Worm (Caenorhabditis elegans) whole organism, L1 larva: Measurements from ENCODE around the gene nhr-44.
A peak's percentile ranks its signal among the peaks of the same experiment; 100 is the strongest.

Experiments used
- C04F5.9 ChIP-seq: sonication (generic microtip); optimal IDR thresholded peaks from 2 replicates; lab custom pipeline; 2016; ENCODE audit warnings: missing genetic modification characterization, missing compliant biosample characterization
- C34B4.2 ChIP-seq: sonication (generic microtip); optimal IDR thresholded peaks from 2 replicates; lab custom pipeline; 2017; ENCODE audit warnings: mild to moderate bottlenecking, missing genetic modification characterization, missing compliant biosample characterization
- F16B12.6 ChIP-seq: fragments of 150-350 bp; optimal IDR thresholded peaks from 2 replicates; lab custom pipeline; 2014; ENCODE audit warnings: missing biosample characterization, missing genetic modification characterization
- Y116A8C.19 ChIP-seq: sonication (generic microtip); optimal IDR thresholded peaks from 2 replicates; lab custom pipeline; 2016; ENCODE audit warnings: missing compliant biosample characterization, missing genetic modification characterization, borderline replicate concordance
- aha-1 ChIP-seq: fragments of 150-350 bp; optimal IDR thresholded peaks from 2 replicates; lab custom pipeline; 2014; ENCODE audit warnings: missing biosample characterization, missing genetic modification characterization
- alr-1 ChIP-seq: fragments of 200-800 bp; sonication (Bioruptor generic); optimal IDR thresholded peaks from 2 replicates; lab custom pipeline; 2018; ENCODE audit warnings: borderline replicate concordance, mild to moderate bottlenecking, missing genetic modification characterization, missing compliant biosample characterization
- aly-2 ChIP-seq: fragments of 150-350 bp; optimal IDR thresholded peaks from 2 replicates; lab custom pipeline; 2014; ENCODE audit warnings: missing biosample characterization, missing genetic modification characterization
- blmp-1 ChIP-seq: fragments of 150-350 bp; optimal IDR thresholded peaks from 2 replicates; lab custom pipeline; 2014; ENCODE audit warnings: missing biosample characterization, missing genetic modification characterization
- dpl-1 ChIP-seq, 3 experiments: fragments of 150-350 bp in 2 of 3; sonication (generic microtip) in 1 of 3; optimal IDR thresholded peaks; 2 replicates each; lab custom pipeline; 2014 to 2017; ENCODE audit warnings: missing biosample characterization in 3 of 3, missing genetic modification characterization in 3 of 3, missing genetic modification reagents in 3 of 3
- efl-1 ChIP-seq, 4 experiments: fragments of 150-350 bp; optimal IDR thresholded peaks in 3 of 4; peaks in 1 of 4; 1 replicate in 1 of 4; 2 replicates in 3 of 4; lab custom pipeline; 2014; ENCODE audit warnings: missing biosample characterization in 2 of 4, missing genetic modification characterization in 2 of 4, missing genetic modification reagents in 2 of 4
- efl-3 ChIP-seq: fragments of 200-800 bp; sonication (Bioruptor generic); optimal IDR thresholded peaks from 2 replicates; lab custom pipeline; 2018; ENCODE audit warnings: mild to moderate bottlenecking, missing genetic modification characterization, missing compliant biosample characterization
- egl-13 ChIP-seq: sonication (generic microtip); optimal IDR thresholded peaks from 2 replicates; lab custom pipeline; 2016; ENCODE audit warnings: missing genotype, missing genetic modification reagents, missing genetic modification characterization, missing compliant biosample characterization
- fkh-10 ChIP-seq: sonication (generic microtip); optimal IDR thresholded peaks from 2 replicates; lab custom pipeline; 2017; ENCODE audit warnings: missing biosample characterization, missing genetic modification reagents, missing genetic modification characterization
- fkh-4 ChIP-seq: sonication (generic microtip); optimal IDR thresholded peaks from 2 replicates; lab custom pipeline; 2016; ENCODE audit warnings: missing compliant biosample characterization, missing genetic modification characterization, borderline replicate concordance
- grh-1 ChIP-seq: fragments of 200-800 bp; sonication (Bioruptor generic); IDR thresholded peaks from 2 replicates; pipeline ENCODE4 v1.3.6; 2022; ENCODE audit warnings: missing genetic modification reagents, missing genetic modification characterization, missing compliant biosample characterization
- hlh-4 ChIP-seq: sonication (generic microtip); optimal IDR thresholded peaks from 2 replicates; lab custom pipeline; 2016; ENCODE audit warnings: mild to moderate bottlenecking, missing genetic modification characterization, missing compliant biosample characterization
- lin-39 ChIP-seq: fragments of 150-350 bp; optimal IDR thresholded peaks from 2 replicates; lab custom pipeline; 2014; ENCODE audit warnings: missing biosample characterization, missing genetic modification reagents, missing genetic modification characterization
- lsy-2 ChIP-seq, 2 experiments: fragments of 150-350 bp; optimal IDR thresholded peaks; 2 replicates each; lab custom pipeline; 2014; ENCODE audit warnings: missing biosample characterization in 2 of 2, missing genetic modification characterization in 2 of 2
- mep-1 ChIP-seq: fragments of 150-350 bp; optimal IDR thresholded peaks from 2 replicates; lab custom pipeline; 2014; ENCODE audit warnings: missing biosample characterization, missing genetic modification characterization
- nhr-19 ChIP-seq: fragments of 200-800 bp; sonication (Bioruptor generic); conservative IDR thresholded peaks from 2 replicates; pipeline ENCODE4 v1.3.6; 2022; ENCODE audit warnings: missing genetic modification characterization, missing compliant biosample characterization
- nhr-237 ChIP-seq: fragments of 150-350 bp; optimal IDR thresholded peaks from 2 replicates; lab custom pipeline; 2014; ENCODE audit warnings: missing biosample characterization, missing genetic modification characterization
- nhr-76 ChIP-seq: sonication (generic microtip); optimal IDR thresholded peaks from 2 replicates; lab custom pipeline; 2017; ENCODE audit warnings: missing biosample characterization, missing genetic modification characterization
- nhr-77 ChIP-seq: fragments of 150-350 bp; optimal IDR thresholded peaks from 2 replicates; lab custom pipeline; 2014; ENCODE audit warnings: missing biosample characterization, missing genetic modification characterization
- nhr-85 ChIP-seq: sonication (generic microtip); peaks from one replicate; lab custom pipeline; 2016; ENCODE audit warnings: missing genetic modification characterization, inconsistent platforms, missing compliant biosample characterization
- pag-3 ChIP-seq: sonication (generic microtip); optimal IDR thresholded peaks from 2 replicates; lab custom pipeline; 2017; ENCODE audit warnings: missing genetic modification characterization, mild to moderate bottlenecking, missing compliant biosample characterization, antibody characterized with exemption, borderline replicate concordance; ENCODE audit not compliant: insufficient read depth
- snu-23 ChIP-seq: sonication (generic microtip); optimal IDR thresholded peaks from 2 replicates; lab custom pipeline; 2016; ENCODE audit warnings: missing genetic modification characterization, missing compliant biosample characterization
- sptf-1 ChIP-seq: fragments of 150-350 bp; optimal IDR thresholded peaks from 2 replicates; lab custom pipeline; 2014; ENCODE audit warnings: missing biosample characterization, missing genetic modification characterization
- tlp-1 ChIP-seq: fragments of 150-350 bp; optimal IDR thresholded peaks from 2 replicates; lab custom pipeline; 2014; ENCODE audit warnings: missing biosample characterization, missing genetic modification characterization
- unc-130 ChIP-seq: fragments of 150-350 bp; optimal IDR thresholded peaks from 2 replicates; lab custom pipeline; 2017; ENCODE audit warnings: missing biosample characterization, missing genetic modification characterization, inconsistent platforms
- unc-30 ChIP-seq: sonication (generic microtip); optimal IDR thresholded peaks from 2 replicates; lab custom pipeline; 2017; ENCODE audit warnings: missing biosample characterization, missing genetic modification characterization
- unc-62 ChIP-seq: fragments of 150-350 bp; optimal IDR thresholded peaks from 2 replicates; lab custom pipeline; 2014; ENCODE audit warnings: missing biosample characterization, missing genetic modification reagents, missing genetic modification characterization
- vab-15 ChIP-seq: sonication (generic microtip); optimal IDR thresholded peaks from 2 replicates; lab custom pipeline; 2017; ENCODE audit warnings: missing genotype, mild to moderate bottlenecking, missing genetic modification characterization, missing compliant biosample characterization
- zag-1 ChIP-seq: fragments of 150-350 bp; optimal IDR thresholded peaks from 2 replicates; lab custom pipeline; 2014; ENCODE audit warnings: missing biosample characterization, missing genetic modification characterization

The nhr-44 gene

DNA sequence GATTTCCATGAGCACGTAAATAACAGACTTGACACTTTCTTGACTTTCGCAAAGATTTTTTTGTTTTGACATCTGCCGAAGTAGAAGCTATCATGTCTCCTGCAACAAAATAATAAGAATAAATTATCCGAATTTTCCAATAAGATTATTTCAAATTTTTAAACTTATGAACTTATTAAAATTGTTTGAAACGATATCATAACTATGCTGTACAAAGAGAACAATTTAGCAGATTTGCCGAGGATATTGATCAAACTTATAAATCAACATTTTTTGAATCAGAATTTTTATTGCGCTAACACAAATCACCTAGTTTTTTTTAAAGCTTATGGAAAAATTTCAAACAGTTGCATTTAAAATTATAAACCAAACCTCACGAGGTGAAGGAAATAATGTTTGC, 8.4 kb upstream of the nhr-44 start, which contains the start of gene nhr-195:
Gene nhr-195, minus strand, starts transcription at position 101 of the 400 bp plus-strand sequence.
- TF ChIP-seq unc-130 (tag; lab: Kevin White, UChicago) (no peak), egl-13 (tag; lab: Kevin White, UChicago) (no peak), fkh-10 (GFP tag; lab: Kevin White, UChicago) (no peak), vab-15 (tag; lab: Kevin White, UChicago) (no peak), efl-1 (optimal IDR thresholded peaks at IDR 0.05; lab: Kevin White, UChicago) (no peak), efl-1 (GFP tag; optimal IDR thresholded peaks at IDR 0.05 in 1 of 2; lab: Kevin White, UChicago) (no peak), nhr-76 (tag; lab: Kevin White, UChicago) (no peak), grh-1 (no peak), sptf-1 (tag; lab: Kevin White, UChicago) (no peak)

DNA sequence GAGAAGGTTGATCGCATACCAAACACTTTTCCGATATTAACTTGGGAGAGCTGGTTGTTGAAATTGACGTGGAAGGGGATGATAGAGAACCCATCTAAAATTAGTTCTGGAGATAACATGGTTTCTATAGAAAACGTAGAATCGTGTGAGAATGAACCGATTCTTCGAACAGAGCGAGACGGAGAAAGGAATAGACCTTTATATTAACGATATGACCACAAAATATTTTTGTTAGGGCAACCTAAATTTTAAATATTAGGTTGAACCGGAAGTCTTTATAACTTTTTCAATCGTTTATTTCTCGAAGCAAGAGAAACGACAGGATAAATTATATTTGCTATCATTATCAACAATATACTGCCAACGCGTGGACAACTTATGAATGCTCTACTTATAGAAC, 2.2 kb upstream of the nhr-44 start, which contains the start of gene nhr-219:
Gene nhr-219, minus strand, starts transcription at position 101 of the 400 bp plus-strand sequence.
- no peak for TF ChIP-seq unc-30 (tag; lab: Kevin White, UChicago)
- no peak for TF ChIP-seq aly-2
- no peak for TF ChIP-seq snu-23 (GFP tag; lab: Kevin White, UChicago)
- TF ChIP-seq F16B12.6: no peak
- no peak for TF ChIP-seq nhr-19 (GFP tag; lab: Robert Waterston, UW)
- TF ChIP-seq nhr-237 (tag; lab: Kevin White, UChicago): no peak
- TF ChIP-seq zag-1: no peak
- no peak for TF ChIP-seq unc-130 (tag; lab: Kevin White, UChicago)
- no peak for TF ChIP-seq lin-39
- TF ChIP-seq aha-1 (tag; lab: Kevin White, UChicago): no peak

DNA sequence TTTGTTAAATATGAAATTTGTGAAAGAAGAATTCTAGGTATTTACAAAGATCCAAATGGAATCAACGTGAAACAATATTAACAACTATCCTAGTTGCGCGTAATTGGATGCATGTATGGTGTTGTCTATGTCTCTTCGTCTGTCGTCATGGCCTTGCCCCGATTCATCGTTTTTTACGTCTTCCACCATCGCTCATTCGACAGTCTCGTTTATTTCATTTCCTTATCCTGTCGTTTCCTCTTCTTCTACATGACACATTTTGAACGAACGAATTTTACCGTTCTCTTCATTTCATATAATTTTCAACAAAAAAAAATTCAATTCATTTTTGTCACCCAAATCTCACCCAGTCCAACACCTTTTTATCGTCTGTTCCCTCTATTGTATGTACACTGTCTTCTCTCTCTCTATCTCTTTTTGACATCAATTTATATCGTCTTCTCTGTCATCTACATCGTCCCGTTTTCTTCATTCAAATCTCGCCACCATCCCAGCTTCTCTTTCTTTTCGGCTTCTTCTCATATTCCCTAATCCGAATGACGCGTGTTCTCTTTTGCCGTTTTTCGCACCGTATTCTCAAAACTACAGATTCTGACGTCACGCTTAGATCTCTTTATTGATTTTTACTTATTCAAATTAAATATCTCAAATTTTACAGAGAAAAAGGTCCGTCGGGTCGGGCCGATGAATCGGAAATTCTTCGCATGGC, 7.4 kb downstream of the nhr-44 start, which contains the start of gene ttc-17:
Gene ttc-17, plus strand, starts transcription at position 659 of the 709 bp plus-strand sequence.
- TF ChIP-seq Y116A8C.19 (tag; lab: Kevin White, UChicago) (no peak), fkh-10 (GFP tag; lab: Kevin White, UChicago) (no peak), lsy-2 (tag; optimal IDR thresholded peaks at IDR 0.05; lab: Kevin White, UChicago) (peak in 1 of 2 experiments; percentile 4), blmp-1 (tag; lab: Kevin White, UChicago) (peak; percentile 31)

DNA sequence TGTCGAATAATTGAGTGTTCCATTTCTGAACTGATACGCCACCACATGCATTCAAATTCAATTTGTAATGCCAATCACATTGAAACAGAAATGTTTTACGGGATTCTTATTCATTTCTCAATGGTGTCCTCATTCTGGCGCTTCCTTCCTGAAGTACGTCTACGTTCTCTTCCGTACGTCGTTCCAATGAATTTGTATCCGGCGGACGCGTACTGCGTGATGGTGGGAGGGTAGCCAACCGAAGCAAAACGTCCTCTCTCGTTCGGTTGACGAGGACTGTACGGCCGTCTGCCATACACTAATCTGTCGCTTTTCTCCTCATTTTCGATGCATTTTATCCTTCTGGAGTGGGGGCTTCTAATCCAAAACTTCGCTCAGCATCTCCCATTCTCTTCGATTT, 14.0 kb downstream of the nhr-44 start:
- TF ChIP-seq alr-1 (tag; lab: Kevin White, UChicago) (no peak), dpl-1 (GFP tag; optimal IDR thresholded peaks at IDR 0.05; lab: Kevin White, UChicago) (no peak), tlp-1 (no peak), fkh-4 (tag; lab: Kevin White, UChicago) (no peak), aha-1 (tag; lab: Kevin White, UChicago) (no peak), efl-3 (GFP tag; lab: Kevin White, UChicago) (no peak), pag-3 (tag; lab: Kevin White, UChicago) (no peak), zag-1 (no peak), unc-62 (GFP tag; lab: Kevin White, UChicago) (no peak), hlh-4 (tag; lab: Kevin White, UChicago) (no peak), nhr-77 (tag; lab: Kevin White, UChicago) (no peak), C04F5.9 (no peak), egl-13 (tag; lab: Kevin White, UChicago) (no peak), grh-1 (no peak), C34B4.2 (tag; lab: Kevin White, UChicago) (no peak)
- TF ChIP-seq, all 84 proteins: peak for 0

DNA sequence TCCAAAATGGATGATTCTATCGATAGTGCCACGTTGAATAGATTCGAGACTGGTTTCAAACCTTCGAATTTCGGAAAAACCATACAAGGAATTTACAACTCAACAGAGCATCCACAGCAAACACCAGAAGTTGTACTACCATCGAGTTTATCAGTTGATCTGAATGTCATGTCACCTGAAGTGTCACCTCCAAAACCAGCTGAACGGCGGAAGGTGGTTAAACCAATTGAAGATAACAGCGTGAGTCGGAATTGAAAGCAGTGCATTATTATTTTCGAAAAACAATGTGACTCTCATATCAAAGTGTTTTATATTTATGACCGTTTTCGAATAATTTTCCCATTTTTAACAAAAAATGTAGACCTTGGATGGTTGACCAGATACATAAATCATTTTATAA, 14.9 kb downstream of the nhr-44 start:
- peak; percentile 37 for TF ChIP-seq nhr-85 (tag; lab: Kevin White, UChicago)
- TF ChIP-seq mep-1: no peak
